Worm (Caenorhabditis elegans) whole organism, L2 larva: ENCODE measurements around the gene nhr-71.

Experiments used
- R02D3.7 ChIP-seq: fragments of 150-350 bp; optimal IDR thresholded peaks from 2 replicates; lab custom pipeline; 2014; ENCODE audit warnings: missing biosample characterization, missing genetic modification characterization
- blmp-1 ChIP-seq: sonication (generic microtip); optimal IDR thresholded peaks from 2 replicates; lab custom pipeline; 2017; ENCODE audit warnings: missing genetic modification characterization, mild to moderate bottlenecking, missing compliant biosample characterization, antibody characterized with exemption, moderate library complexity; ENCODE audit not compliant: insufficient read depth
- ceh-82 ChIP-seq: fragments of 150-350 bp; optimal IDR thresholded peaks from 2 replicates; lab custom pipeline; 2014; ENCODE audit warnings: missing biosample characterization, missing genetic modification characterization
- crh-2 ChIP-seq: sonication (generic microtip); optimal IDR thresholded peaks from 2 replicates; lab custom pipeline; 2017; ENCODE audit warnings: missing biosample characterization, missing genetic modification characterization
- egl-27 ChIP-seq: sonication (generic microtip); optimal IDR thresholded peaks from 3 replicates; lab custom pipeline; 2017; ENCODE audit warnings: missing biosample characterization, missing genetic modification reagents, missing genetic modification characterization
- elt-1 ChIP-seq: fragments of 150-350 bp; optimal IDR thresholded peaks from 2 replicates; lab custom pipeline; 2014; ENCODE audit warnings: missing biosample characterization, missing genetic modification characterization
- nhr-237 ChIP-seq: fragments of 150-350 bp; optimal IDR thresholded peaks from 2 replicates; lab custom pipeline; 2014; ENCODE audit warnings: missing biosample characterization, missing genetic modification characterization
- nhr-6 ChIP-seq: fragments of 150-350 bp; optimal IDR thresholded peaks from 2 replicates; lab custom pipeline; 2014; ENCODE audit warnings: missing biosample characterization, missing genetic modification characterization
- nhr-77 ChIP-seq: fragments of 150-350 bp; optimal IDR thresholded peaks from 2 replicates; lab custom pipeline; 2014; ENCODE audit warnings: missing biosample characterization, missing genetic modification characterization
- snpc-4 ChIP-seq: fragments of 150-350 bp; optimal IDR thresholded peaks from 2 replicates; lab custom pipeline; 2014; ENCODE audit warnings: missing biosample characterization, missing genetic modification characterization
- unc-39 ChIP-seq: fragments of 150-350 bp; optimal IDR thresholded peaks from 2 replicates; lab custom pipeline; 2014; ENCODE audit warnings: missing biosample characterization, missing genetic modification characterization
- zag-1 ChIP-seq: fragments of 150-350 bp; optimal IDR thresholded peaks from 2 replicates; lab custom pipeline; 2014; ENCODE audit warnings: missing biosample characterization, missing genetic modification characterization

DNA sequence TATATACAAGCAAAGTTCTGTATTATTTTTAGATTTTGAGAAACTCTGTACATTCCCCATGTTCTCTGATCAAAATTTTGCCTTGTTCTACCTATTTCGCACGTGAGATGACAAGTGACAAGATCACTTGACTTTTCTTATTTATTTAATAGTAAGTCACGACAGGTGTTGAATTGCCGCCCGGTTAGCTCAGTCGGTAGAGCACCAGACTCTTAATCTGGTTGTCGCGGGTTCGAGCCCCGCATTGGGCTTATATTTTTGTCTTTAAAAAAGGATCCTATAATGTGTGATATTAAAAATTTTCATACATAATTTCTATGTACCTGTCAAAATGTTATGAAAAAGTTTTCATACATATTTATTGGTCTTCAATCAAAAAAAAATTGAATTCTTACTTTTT is 32.4 kb upstream of the nhr-71 start:
- no peak for TF ChIP-seq blmp-1 (tag; lab: Kevin White, UChicago)
- TF ChIP-seq zag-1 (tag; lab: Kevin White, UChicago), result no peak
- TF ChIP-seq elt-1, result no peak
- TF ChIP-seq egl-27 (tag; lab: Kevin White, UChicago), result no peak
- TF ChIP-seq nhr-237, result no peak
- no peak for TF ChIP-seq snpc-4
- TF ChIP-seq R02D3.7 (tag; lab: Kevin White, UChicago), result no peak
- no peak for TF ChIP-seq ceh-82 (tag; lab: Kevin White, UChicago)
- TF ChIP-seq unc-39 (tag; lab: Kevin White, UChicago), result no peak
- TF ChIP-seq nhr-77 (tag; lab: Kevin White, UChicago), result no peak
- no peak for TF ChIP-seq crh-2 (tag; lab: Kevin White, UChicago)
- TF ChIP-seq nhr-6 (tag; lab: Kevin White, UChicago), result no peak
